Worm (Caenorhabditis elegans) whole organism, L1 larva: ENCODE measurements around the gene Y110A2AL.9.

ENCODE experiments used
- efl-1 ChIP-seq, 4 experiments: fragments of 150-350 bp; optimal IDR thresholded peaks in 3 of 4; peaks in 1 of 4; 1 replicate in 1 of 4; 2 replicates in 3 of 4; lab custom pipeline; 2014; ENCODE audit warnings: missing biosample characterization in 2 of 4, missing genetic modification characterization in 2 of 4, missing genetic modification reagents in 2 of 4
- nhr-11 ChIP-seq: fragments of 150-350 bp; optimal IDR thresholded peaks from 2 replicates; lab custom pipeline; 2014; ENCODE audit warnings: missing biosample characterization, missing genetic modification characterization
- snpc-4 ChIP-seq: fragments of 150-350 bp; optimal IDR thresholded peaks from 2 replicates; lab custom pipeline; 2014; ENCODE audit warnings: missing biosample characterization, missing genetic modification characterization

DNA sequence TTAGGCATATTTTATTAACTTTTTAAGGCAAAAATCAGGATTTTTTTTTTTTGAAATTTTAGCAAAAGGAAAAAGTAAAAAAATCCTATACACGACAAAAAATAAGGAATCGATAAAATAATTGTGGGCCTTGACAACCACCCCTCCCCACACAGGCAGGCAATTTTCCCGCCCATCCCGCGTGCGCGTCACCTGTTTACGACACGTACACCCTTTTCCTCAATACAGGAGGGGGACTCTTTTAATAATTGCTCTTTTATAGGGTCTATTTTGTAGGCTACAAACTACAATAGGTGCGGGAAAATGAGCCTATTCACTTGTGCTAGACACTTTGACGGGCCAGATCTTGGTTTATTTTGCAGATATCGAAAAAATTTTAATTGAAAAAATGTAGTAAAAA lies 33.9 kb downstream of the Y110A2AL.9 start:
- TF ChIP-seq efl-1 (optimal IDR thresholded peaks at IDR 0.05; lab: Kevin White, UChicago) (no peak), efl-1 (GFP tag; optimal IDR thresholded peaks at IDR 0.05 in 1 of 2; lab: Kevin White, UChicago) (no peak), nhr-11 (tag; lab: Kevin White, UChicago) (no peak), snpc-4 (tag; lab: Kevin White, UChicago) (no peak)
